5 worm cellular contexts compared by ENCODE assay signal in genomic region chrV:15766122-15766594, ce11.
TF ChIP-seq lines count a peak whose summit lies in the region.

haf-3 (minus strand) TSS chrV:15766172.
F57A10.2 (plus strand) TSS chrV:15766575.

TF ChIP-seq in whole organism, L1 larva, 84 proteins besides CTCF, POLR2A, EP300 and RAD21 (continues in another document):
- peak; percentile 75 for TF ChIP-seq fkh-10 (GFP tag; optimal IDR thresholded peaks at IDR 0.05; lab: Kevin White, UChicago)
- TF ChIP-seq mep-1 (tag; optimal IDR thresholded peaks at IDR 0.05; lab: Kevin White, UChicago), result peak; percentile 98
- peak; percentile 92 for TF ChIP-seq snpc-4 (tag; optimal IDR thresholded peaks at IDR 0.05; lab: Kevin White, UChicago)
- no peak for TF ChIP-seq nhr-12 (tag; optimal IDR thresholded peaks at IDR 0.05; lab: Kevin White, UChicago)
- TF ChIP-seq nhr-71 (tag; optimal IDR thresholded peaks at IDR 0.05; lab: Kevin White, UChicago), result peak; percentile 96
- TF ChIP-seq Y116A8C.19 (tag; optimal IDR thresholded peaks at IDR 0.05; lab: Kevin White, UChicago; ENCODE audit: borderline replicate concordance), result no peak
- peak; percentile 92 for TF ChIP-seq irx-1 (tag; optimal IDR thresholded peaks at IDR 0.05; lab: Kevin White, UChicago)
- peak; percentile 60 for TF ChIP-seq ceh-90 (tag; optimal IDR thresholded peaks at IDR 0.05; lab: Kevin White, UChicago)
- peak; percentile 91 for TF ChIP-seq skn-1 (tag; optimal IDR thresholded peaks at IDR 0.05; lab: Kevin White, UChicago)
- peak; percentile 50 for TF ChIP-seq nhr-237 (tag; optimal IDR thresholded peaks at IDR 0.05; lab: Kevin White, UChicago)
- TF ChIP-seq nhr-76 (tag; optimal IDR thresholded peaks at IDR 0.05; lab: Kevin White, UChicago), result no peak
- peak; percentile 80 for TF ChIP-seq pax-3 (tag; optimal IDR thresholded peaks at IDR 0.05; lab: Kevin White, UChicago)
- peak; percentile 39 for TF ChIP-seq nhr-28 (tag; optimal IDR thresholded peaks at IDR 0.05; lab: Kevin White, UChicago)
- peak; percentile 90 for TF ChIP-seq unc-130 (tag; optimal IDR thresholded peaks at IDR 0.05; lab: Kevin White, UChicago)
- TF ChIP-seq fos-1 (tag; optimal IDR thresholded peaks at IDR 0.05; lab: Kevin White, UChicago), result peak; percentile 82
- peak; percentile 82 for TF ChIP-seq jun-1 (tag; optimal IDR thresholded peaks at IDR 0.05; lab: Kevin White, UChicago)
- TF ChIP-seq vab-15 (tag; optimal IDR thresholded peaks at IDR 0.05; lab: Kevin White, UChicago), result no peak
- TF ChIP-seq isw-1 (GFP tag; IDR thresholded peaks at IDR 0.05; lab: Robert Waterston, UW), result peak; percentile 91

TF ChIP-seq in whole organism, L3 larva, 47 proteins besides CTCF, POLR2A, EP300 and RAD21 (continues in another document):
- peak; percentile 87 for TF ChIP-seq R02D3.7 (tag; optimal IDR thresholded peaks at IDR 0.05; lab: Kevin White, UChicago)
- TF ChIP-seq mml-1 (tag; optimal IDR thresholded peaks at IDR 0.05; lab: Kevin White, UChicago), result no peak
- peak; percentile 85 for TF ChIP-seq nhr-25 (tag; optimal IDR thresholded peaks at IDR 0.05; lab: Kevin White, UChicago)
- peak; percentile 58 for TF ChIP-seq elt-2 (tag; optimal IDR thresholded peaks at IDR 0.05; lab: Kevin White, UChicago)
- TF ChIP-seq ceh-16 (tag; optimal IDR thresholded peaks at IDR 0.05; lab: Kevin White, UChicago), result no peak
- peak; percentile 33 for TF ChIP-seq egl-27 (tag; optimal IDR thresholded peaks at IDR 0.05; lab: Kevin White, UChicago)
- TF ChIP-seq snpc-4 (tag; optimal IDR thresholded peaks at IDR 0.05; lab: Kevin White, UChicago), result peak; percentile 90
- peak; percentile 62 for TF ChIP-seq lin-39 (tag; optimal IDR thresholded peaks at IDR 0.05; lab: Kevin White, UChicago)
- TF ChIP-seq ceh-9 (tag; optimal IDR thresholded peaks at IDR 0.05; lab: Kevin White, UChicago), result no peak
- TF ChIP-seq pha-4 (tag; optimal IDR thresholded peaks at IDR 0.05; lab: Kevin White, UChicago), result peak; percentile 94
- no peak for TF ChIP-seq fos-1 (tag; optimal IDR thresholded peaks at IDR 0.05; lab: Kevin White, UChicago)
- TF ChIP-seq ceh-28 (tag; optimal IDR thresholded peaks at IDR 0.05; lab: Kevin White, UChicago), result peak; percentile 78
- no peak for TF ChIP-seq nhr-76 (tag; optimal IDR thresholded peaks at IDR 0.05; lab: Kevin White, UChicago)
- peak; percentile 93 for TF ChIP-seq lin-15B (tag; optimal IDR thresholded peaks at IDR 0.05; lab: Kevin White, UChicago)
- TF ChIP-seq jun-1 (tag; optimal IDR thresholded peaks at IDR 0.05; lab: Kevin White, UChicago), result peak; percentile 74
- TF ChIP-seq mdl-1 (tag; optimal IDR thresholded peaks at IDR 0.05; lab: Kevin White, UChicago), result no peak
- TF ChIP-seq nhr-77 (tag; optimal IDR thresholded peaks at IDR 0.05; lab: Kevin White, UChicago), result peak; percentile 80
- peak; percentile 80 for TF ChIP-seq egl-5 (tag; optimal IDR thresholded peaks at IDR 0.05; lab: Kevin White, UChicago)
- no peak for TF ChIP-seq nhr-28 (tag; optimal IDR thresholded peaks at IDR 0.05; lab: Kevin White, UChicago)

TF ChIP-seq in whole organism, early embryonic, 17 proteins besides CTCF, POLR2A, EP300 and RAD21:
- TF ChIP-seq F13C5.2 (tag; optimal IDR thresholded peaks at IDR 0.05; lab: Kevin White, UChicago) (peak; percentile 66), sea-1 (GFP tag; conservative IDR thresholded peaks at IDR 0.05; lab: Robert Waterston, UW) (no peak), flt-1 (GFP tag; IDR thresholded peaks at IDR 0.05; lab: Robert Waterston, UW) (0 out of 2 replicates have a peak, but pooled peaks have one; percentile 13), ceh-13 (GFP tag; optimal IDR thresholded peaks at IDR 0.05; lab: Kevin White, UChicago) (no peak)
TF ChIP-seq in whole organism, early embryonic: peak in this region for 2.

TF ChIP-seq in whole organism, midembryonic, 9 proteins besides CTCF, POLR2A, EP300 and RAD21:
- TF ChIP-seq klf-2 (GFP tag; conservative IDR thresholded peaks at IDR 0.05; lab: Robert Waterston, UW) (0 out of 2 replicates have a peak, but pooled peaks have one; percentile 54), ztf-23 (GFP tag; IDR thresholded peaks at IDR 0.05; lab: Robert Waterston, UW) (0 out of 2 replicates have a peak, but pooled peaks have one; percentile 53), flt-1 (GFP tag; IDR thresholded peaks at IDR 0.05; lab: Robert Waterston, UW) (peak; percentile 67; the same call in 1 of the 2 replicates), cog-1 (tag; optimal IDR thresholded peaks at IDR 0.05; lab: Kevin White, UChicago) (peak; percentile 38), ref-1 (GFP tag; conservative IDR thresholded peaks at IDR 0.05; lab: Robert Waterston, UW) (no peak), tab-1 (GFP tag; IDR thresholded peaks at IDR 0.05; lab: Robert Waterston, UW) (no peak), T22C8.4 (GFP tag; IDR thresholded peaks at IDR 0.05; lab: Robert Waterston, UW) (no peak)

TF ChIP-seq in whole organism, young adult, 124 proteins besides CTCF, POLR2A, EP300 and RAD21 (continues in another document):
- peak; percentile 38 for TF ChIP-seq chd-7 (tag; optimal IDR thresholded peaks at IDR 0.05; lab: Kevin White, UChicago)
- TF ChIP-seq hrde-1 (tag; optimal IDR thresholded peaks at IDR 0.05; lab: Kevin White, UChicago; ENCODE audit: borderline replicate concordance), result no peak
- peak; percentile 50 for TF ChIP-seq attf-5 (GFP tag; optimal IDR thresholded peaks at IDR 0.05; lab: Kevin White, UChicago)
- TF ChIP-seq Y67H2A.10 (GFP tag; conservative IDR thresholded peaks at IDR 0.05; lab: Robert Waterston, UW), result no peak
- no peak for TF ChIP-seq ztf-25 (GFP tag; IDR thresholded peaks at IDR 0.05; lab: Robert Waterston, UW)
- TF ChIP-seq gei-17 (GFP tag; optimal IDR thresholded peaks at IDR 0.05; lab: Kevin White, UChicago), result peak; percentile 48
- TF ChIP-seq mcd-1 (GFP tag; IDR thresholded peaks at IDR 0.05; lab: Robert Waterston, UW), result peak; percentile 92
- peak; percentile 70 for TF ChIP-seq repo-1 (tag; optimal IDR thresholded peaks at IDR 0.05; lab: Kevin White, UChicago)
- peak; percentile 86 for TF ChIP-seq F23B12.7 (tag; optimal IDR thresholded peaks at IDR 0.05; lab: Kevin White, UChicago; ENCODE audit: insufficient read depth)
- peak; percentile 93 for TF ChIP-seq dox-1 (GFP tag; IDR thresholded peaks at IDR 0.05; lab: Robert Waterston, UW)
- peak; percentile 68 for TF ChIP-seq F33H1.4 (GFP tag; IDR thresholded peaks at IDR 0.05; lab: Robert Waterston, UW)
- TF ChIP-seq ceh-27 (GFP tag; optimal IDR thresholded peaks at IDR 0.05; lab: Kevin White, UChicago), result peak; percentile 65
- TF ChIP-seq dpl-1 (GFP tag; optimal IDR thresholded peaks at IDR 0.05; lab: Kevin White, UChicago), result peak; percentile 97
- TF ChIP-seq him-1 (tag; optimal IDR thresholded peaks at IDR 0.05; lab: Kevin White, UChicago), result peak; percentile 65
- peak; percentile 75 for TF ChIP-seq ZK185.1 (tag; optimal IDR thresholded peaks at IDR 0.05; lab: Kevin White, UChicago; ENCODE audit: poor library complexity, severe bottlenecking)
- no peak for TF ChIP-seq ama-1 (optimal IDR thresholded peaks at IDR 0.05; lab: Kevin White, UChicago)
- no peak for TF ChIP-seq ama-1 (GFP tag; optimal IDR thresholded peaks at IDR 0.05; lab: Kevin White, UChicago)
- TF ChIP-seq die-1 (tag; optimal IDR thresholded peaks at IDR 0.05; lab: Kevin White, UChicago), result no peak
- no peak for TF ChIP-seq ztf-22 (GFP tag; optimal IDR thresholded peaks at IDR 0.05; lab: Kevin White, UChicago)
- peak; percentile 75 for TF ChIP-seq C06A6.2 (GFP tag; conservative IDR thresholded peaks at IDR 0.05; lab: Robert Waterston, UW)
- no peak for TF ChIP-seq unc-62 (GFP tag; optimal IDR thresholded peaks at IDR 0.05; lab: Kevin White, UChicago)
- TF ChIP-seq let-526 (GFP tag; IDR thresholded peaks at IDR 0.05; lab: Robert Waterston, UW), result 0 out of 2 replicates have a peak, but pooled peaks have one; percentile 32
- TF ChIP-seq somi-1 (GFP tag; optimal IDR thresholded peaks at IDR 0.05; lab: Kevin White, UChicago), result peak; percentile 31
- TF ChIP-seq egl-44 (GFP tag; IDR thresholded peaks at IDR 0.05; lab: Robert Waterston, UW), result no peak
- no peak for TF ChIP-seq F55B11.4 (tag; optimal IDR thresholded peaks at IDR 0.05; lab: Kevin White, UChicago; ENCODE audit: borderline replicate concordance, insufficient read depth)
- TF ChIP-seq F37B4.10 (GFP tag; IDR thresholded peaks at IDR 0.05; lab: Robert Waterston, UW), result no peak
- TF ChIP-seq D2030.7 (GFP tag; IDR thresholded peaks at IDR 0.05; lab: Robert Waterston, UW), result peak; percentile 83
- TF ChIP-seq aptf-3 (GFP tag; IDR thresholded peaks at IDR 0.05; lab: Robert Waterston, UW), result no peak
- TF ChIP-seq cebp-1 (GFP tag; IDR thresholded peaks at IDR 0.05; lab: Robert Waterston, UW), result no peak
- peak; percentile 81 for TF ChIP-seq cebp-1 (tag; optimal IDR thresholded peaks at IDR 0.05; lab: Kevin White, UChicago)
- 0 out of 2 replicates have a peak, but pooled peaks have one; percentile 45 for TF ChIP-seq F39B2.1 (GFP tag; IDR thresholded peaks at IDR 0.05; lab: Robert Waterston, UW)
- TF ChIP-seq dpff-1 (tag; optimal IDR thresholded peaks at IDR 0.05; lab: Kevin White, UChicago), result no peak
- TF ChIP-seq egl-18 (GFP tag; IDR thresholded peaks at IDR 0.05; lab: Robert Waterston, UW), result no peak
- no peak for TF ChIP-seq nhr-27 (tag; optimal IDR thresholded peaks at IDR 0.05; lab: Kevin White, UChicago)
- TF ChIP-seq zfh-2 (GFP tag; conservative IDR thresholded peaks at IDR 0.05; lab: Robert Waterston, UW), result no peak
- peak; percentile 56 for TF ChIP-seq xnd-1 (tag; optimal IDR thresholded peaks at IDR 0.05; lab: Kevin White, UChicago)
- TF ChIP-seq hlh-26 (GFP tag; conservative IDR thresholded peaks at IDR 0.05; lab: Robert Waterston, UW), result no peak
- no peak for TF ChIP-seq F10E7.11 (tag; optimal IDR thresholded peaks at IDR 0.05; lab: Kevin White, UChicago)
- peak; percentile 99 for TF ChIP-seq lin-54 (GFP tag; optimal IDR thresholded peaks at IDR 0.05; lab: Kevin White, UChicago)
- TF ChIP-seq madf-3 (GFP tag; IDR thresholded peaks at IDR 0.05; lab: Robert Waterston, UW), result peak; percentile 81; the same call in 1 of the 2 replicates
- TF ChIP-seq sea-2 (GFP tag; IDR thresholded peaks at IDR 0.05; lab: Robert Waterston, UW), result no peak
- no peak for TF ChIP-seq egrh-3 (GFP tag; IDR thresholded peaks at IDR 0.05; lab: Robert Waterston, UW)
- peak; percentile 81 for TF ChIP-seq K11D2.4 (GFP tag; IDR thresholded peaks at IDR 0.05; lab: Robert Waterston, UW)
- TF ChIP-seq bed-2 (GFP tag; IDR thresholded peaks at IDR 0.05; lab: Robert Waterston, UW), result no peak
- no peak for TF ChIP-seq cebp-2 (GFP tag; IDR thresholded peaks at IDR 0.05; lab: Robert Waterston, UW)
- no peak for TF ChIP-seq T07F8.4 (tag; optimal IDR thresholded peaks at IDR 0.05; lab: Kevin White, UChicago)
- TF ChIP-seq mel-28 (tag; optimal IDR thresholded peaks at IDR 0.05; lab: Kevin White, UChicago; ENCODE audit: borderline replicate concordance), result no peak
- no peak for TF ChIP-seq athp-1 (tag; optimal IDR thresholded peaks at IDR 0.05; lab: Kevin White, UChicago)

Comparison
In these comparisons a context has a peak if more than half of its experiments do, and no peak if none do; other contexts are left out.
1. Of the 8 proteins assayed by ChIP-seq in both whole organism, young adult and whole organism, L1 larva: peak only in whole organism, young adult: none; only in whole organism, L1 larva: ama-1, nhr-90 and unc-130; in both: dpl-1, efl-1, lin-35 and snpc-4; in neither: 1.